Fruit fly (Drosophila melanogaster) whole organism: ENCODE measurements around the gene CG33770.

Experiments used
- CG8478 ChIP-seq: fragments of >200 bp; optimal IDR thresholded peaks from 2 replicates; lab custom pipeline; 2018; ENCODE audit warnings: inconsistent platforms
- Dll ChIP-seq: fragments of >200 bp; optimal IDR thresholded peaks from 2 replicates; lab custom pipeline; 2017
- EcR ChIP-seq, 2 experiments: fragments of >200 bp; optimal IDR thresholded peaks; 2 replicates each; lab custom pipeline; 2017; ENCODE audit warnings: missing biosample characterization in 2 of 2, missing genetic modification characterization in 2 of 2, missing genetic modification reagents in 2 of 2
- pan ChIP-seq: fragments of >200 bp; optimal IDR thresholded peaks from 2 replicates; lab custom pipeline; 2017
- psq ChIP-seq: fragments of >200 bp; optimal IDR thresholded peaks from 2 replicates; lab custom pipeline; 2017
- usp ChIP-seq: fragments of >200 bp; optimal IDR thresholded peaks from 2 replicates; lab custom pipeline; 2017; ENCODE audit warnings: missing biosample characterization, missing genetic modification characterization, mixed read lengths

Gene CG33770

DNA sequence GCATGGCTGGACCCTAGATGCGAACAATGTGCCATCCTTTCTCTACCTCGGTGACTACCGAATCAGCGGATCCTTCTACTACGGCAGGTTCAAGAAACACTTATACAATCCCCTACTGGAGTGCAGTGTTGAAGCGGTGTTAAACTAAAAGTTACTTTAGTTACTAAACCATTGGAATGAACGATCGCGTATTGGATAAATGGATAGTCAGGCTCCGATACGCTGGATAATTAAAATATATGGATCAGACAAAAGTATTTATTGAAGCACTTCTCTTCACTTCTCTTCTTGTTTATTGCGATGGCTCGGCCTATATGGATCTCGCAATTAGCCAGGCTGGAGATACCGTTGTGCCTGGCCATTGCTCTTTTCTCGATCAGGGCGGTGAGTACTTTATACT is at the start of gene CG33770:
TSS of gene CG33770 (plus strand) at position 301 of the 400 bp plus-strand sequence.
- no peak for TF ChIP-seq Dll
- TF ChIP-seq usp (GFP tag; lab: Kevin White, UChicago): no peak
- TF ChIP-seq pan (lab: Kevin White, UChicago): no peak
- no peak for TF ChIP-seq psq
- TF ChIP-seq EcR (GFP tag; optimal IDR thresholded peaks at IDR 0.05; lab: Kevin White, UChicago): no peak
- TF ChIP-seq CG8478 (lab: Kevin White, UChicago): no peak

DNA sequence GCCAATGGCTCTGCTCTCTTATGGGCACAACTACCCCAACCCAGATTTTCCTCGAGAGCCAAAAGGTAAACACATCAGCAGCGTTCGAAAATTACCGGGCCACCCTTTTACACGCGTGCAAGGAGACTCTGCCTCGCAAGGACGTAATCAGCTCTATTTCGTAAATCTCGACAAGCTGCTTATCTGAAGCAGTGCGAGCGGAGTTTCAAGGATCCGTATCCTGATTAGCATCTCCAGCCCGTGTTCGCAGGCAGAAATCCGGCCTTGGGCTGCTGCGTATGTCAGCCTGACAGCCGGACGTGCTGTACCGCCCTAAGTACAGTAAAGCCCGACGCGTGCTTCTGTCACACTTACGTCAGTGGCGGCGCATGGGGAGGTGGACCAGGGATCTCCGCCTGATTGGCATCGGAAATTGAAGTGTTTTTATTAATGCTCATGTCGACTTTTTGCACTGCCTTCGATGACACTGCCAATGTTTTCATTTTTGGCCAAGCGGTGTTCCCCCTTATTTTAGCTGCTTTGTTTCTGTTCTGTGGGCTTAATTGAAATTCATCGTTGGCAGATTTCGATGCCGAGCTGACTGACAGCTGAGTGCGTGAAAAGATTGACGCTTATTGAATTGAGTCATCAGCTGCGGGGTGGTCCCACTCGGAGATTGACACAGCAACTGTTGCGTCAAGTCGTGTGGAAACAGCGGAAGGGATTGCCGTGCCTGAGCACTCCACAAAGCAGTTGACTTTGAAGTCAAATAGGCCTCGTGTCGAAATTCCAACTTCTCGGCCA is 42.6 kb upstream of the CG33770 start, which contains the start of gene ND-B14.5AL:
TSS of gene ND-B14.5AL (plus strand) at position 733 of the 783 bp plus-strand sequence.
- TF ChIP-seq pan (lab: Kevin White, UChicago) (no peak), psq (no peak), EcR (GFP tag; optimal IDR thresholded peaks at IDR 0.05; lab: Kevin White, UChicago) (no peak), CG8478 (lab: Kevin White, UChicago) (no peak), usp (GFP tag; lab: Kevin White, UChicago) (no peak), Dll (no peak)

DNA sequence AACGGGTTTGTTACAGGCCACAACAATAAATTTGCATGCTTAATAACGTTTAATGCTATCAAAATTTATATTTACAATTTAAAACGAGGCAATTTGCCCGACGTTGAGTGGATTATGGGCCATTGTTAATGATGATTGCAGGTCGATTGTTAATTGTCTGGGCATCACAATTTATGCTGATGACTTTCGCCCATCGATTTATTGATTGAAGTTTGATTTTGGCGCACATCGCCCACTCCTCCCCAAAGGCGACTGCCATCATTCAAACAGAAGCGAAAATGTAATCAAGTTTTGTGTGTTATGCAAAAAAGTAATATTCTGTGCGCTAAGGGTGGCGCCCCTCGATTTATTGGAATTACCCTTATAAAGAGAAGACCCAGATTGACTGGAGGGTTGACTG is 41.4 kb upstream of the CG33770 start:
- TF ChIP-seq pan (lab: Kevin White, UChicago) (no peak), Dll (no peak), EcR (GFP tag; optimal IDR thresholded peaks at IDR 0.05; lab: Kevin White, UChicago) (no peak), psq (no peak), usp (GFP tag; lab: Kevin White, UChicago) (no peak), CG8478 (lab: Kevin White, UChicago) (no peak)

DNA sequence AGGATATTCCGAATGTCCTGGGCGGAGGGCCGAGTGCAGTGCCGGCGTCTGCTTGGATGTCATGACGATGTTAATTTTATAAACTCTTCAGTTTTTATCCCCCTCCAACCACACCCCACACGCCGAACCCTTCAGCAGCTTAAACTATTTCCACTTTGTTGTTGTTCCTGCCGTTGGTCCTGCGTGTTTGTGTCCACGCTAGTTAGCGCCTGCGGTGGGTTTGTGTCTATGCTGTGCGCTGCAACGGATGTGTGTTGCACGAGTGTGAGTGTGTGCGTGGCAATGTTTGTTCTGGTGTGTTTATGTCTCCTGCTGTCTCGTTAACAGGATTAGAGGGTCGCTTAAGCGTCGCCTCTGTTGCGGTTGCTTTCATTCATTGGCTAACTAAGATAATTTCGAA is 31.7 kb upstream of the CG33770 start:
- TF ChIP-seq usp (GFP tag; lab: Kevin White, UChicago) (no peak), psq (no peak), CG8478 (lab: Kevin White, UChicago) (no peak), pan (lab: Kevin White, UChicago) (no peak), EcR (GFP tag; optimal IDR thresholded peaks at IDR 0.05; lab: Kevin White, UChicago) (no peak), Dll (no peak)

DNA sequence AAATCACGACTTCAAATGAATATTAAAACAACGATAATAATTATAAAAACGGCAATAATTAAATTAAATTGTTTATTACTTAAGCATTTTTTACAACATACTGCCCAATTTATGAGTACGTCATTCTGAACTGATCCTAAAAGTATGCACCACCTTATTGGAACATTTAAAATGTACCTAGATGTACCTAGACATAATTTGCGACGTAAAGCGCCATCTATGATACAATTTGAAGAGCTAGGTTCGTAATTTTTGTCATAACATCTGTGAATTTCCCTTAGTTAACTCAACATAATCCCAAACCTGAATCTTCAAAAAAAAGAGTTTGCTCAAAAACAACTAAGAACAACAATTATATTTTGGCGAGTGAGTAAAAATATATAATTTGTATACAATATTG is 14.4 kb upstream of the CG33770 start:
- TF ChIP-seq Dll (no peak), EcR (GFP tag; optimal IDR thresholded peaks at IDR 0.05; lab: Kevin White, UChicago) (no peak), CG8478 (lab: Kevin White, UChicago) (no peak), psq (no peak)

DNA sequence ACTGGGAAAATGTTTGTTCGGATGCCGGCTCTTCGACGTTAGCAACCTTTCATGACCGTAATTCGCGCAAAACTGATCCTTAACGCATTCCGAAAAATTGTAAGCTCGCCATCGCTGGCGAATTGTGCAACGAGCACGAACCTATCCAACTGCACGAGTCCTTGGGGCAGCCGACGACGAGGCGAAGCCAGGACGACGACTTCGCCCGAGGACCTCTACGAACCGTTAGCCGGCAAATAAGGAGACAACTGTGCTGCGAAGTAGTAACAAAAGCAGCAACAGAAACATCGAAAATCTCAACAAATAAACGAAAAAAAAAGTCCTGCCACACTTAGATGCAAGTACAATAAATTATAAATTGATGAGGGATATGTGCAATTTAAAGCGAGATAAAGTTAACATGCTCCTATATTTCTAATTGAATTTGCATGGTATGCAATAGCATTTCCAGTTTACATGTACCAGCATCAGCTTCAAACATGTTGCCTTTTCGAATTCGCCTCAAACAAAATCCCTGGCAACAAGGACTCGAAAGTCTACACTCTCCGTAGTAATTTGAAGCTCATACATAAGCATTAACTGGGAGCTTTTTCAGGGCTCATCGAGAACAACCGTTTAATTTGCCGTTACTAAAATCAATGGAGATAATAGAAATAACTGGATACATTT is 10.5 kb upstream of the CG33770 start, which contains the start of gene CG14459:
TSS of gene CG14459 (minus strand) at position 51 of the 669 bp plus-strand sequence.
- TF ChIP-seq psq (no peak), pan (lab: Kevin White, UChicago) (no peak), CG8478 (lab: Kevin White, UChicago) (no peak), Dll (no peak), usp (GFP tag; lab: Kevin White, UChicago) (no peak), EcR (GFP tag; optimal IDR thresholded peaks at IDR 0.05; lab: Kevin White, UChicago) (no peak)

DNA sequence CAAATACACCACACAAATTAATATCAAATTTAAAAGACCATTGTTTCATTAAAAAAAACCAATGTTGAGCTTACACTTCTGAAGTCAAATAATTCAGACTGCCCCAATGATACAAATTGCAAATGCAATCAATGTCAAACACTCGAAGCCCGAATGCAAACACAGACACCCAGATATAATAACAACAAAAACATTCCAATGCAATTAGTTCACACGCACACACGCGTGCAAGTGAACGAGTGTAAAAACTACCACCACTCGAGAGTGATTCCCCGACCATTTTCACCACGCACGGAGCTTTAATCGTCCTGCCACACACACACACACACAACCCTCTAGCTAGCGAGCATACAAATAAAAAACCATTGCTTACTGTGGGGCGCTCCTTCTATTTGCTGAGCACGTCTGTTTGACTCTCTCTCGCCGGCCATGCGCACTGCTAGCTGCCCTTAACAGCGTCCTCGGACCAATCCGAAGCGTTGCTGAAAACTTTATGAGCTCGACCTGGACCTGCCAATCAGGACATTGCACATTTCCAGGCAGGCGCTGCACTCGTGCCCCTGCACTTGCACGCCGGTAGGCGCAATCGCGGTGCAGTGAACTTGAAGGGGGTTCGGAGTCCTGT is 6.1 kb upstream of the CG33770 start:
- TF ChIP-seq pan (lab: Kevin White, UChicago): no peak
- no peak for TF ChIP-seq Dll
- TF ChIP-seq psq: no peak
- no peak for TF ChIP-seq EcR (GFP tag; optimal IDR thresholded peaks at IDR 0.05; lab: Kevin White, UChicago)
- no peak for TF ChIP-seq CG8478 (lab: Kevin White, UChicago)
- TF ChIP-seq usp (GFP tag; lab: Kevin White, UChicago): no peak

DNA sequence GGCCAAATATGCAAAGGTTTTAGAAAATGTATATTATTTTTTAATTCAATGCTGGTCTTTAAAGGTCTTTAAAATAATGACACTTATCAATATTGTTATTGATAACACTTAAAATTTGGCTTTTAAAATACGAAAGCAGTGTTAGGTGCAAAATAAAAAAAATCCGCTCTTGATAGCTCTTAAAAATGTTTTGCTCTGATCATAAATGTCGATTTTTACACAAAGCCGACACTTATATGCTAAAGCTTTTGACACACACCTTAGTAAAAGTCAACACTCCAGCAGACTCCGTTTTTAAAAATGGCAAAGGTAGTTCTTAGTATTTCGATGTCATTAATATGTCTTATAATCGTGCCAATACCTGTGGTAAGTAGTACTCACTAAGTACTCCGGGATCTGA is 3.1 kb upstream of the CG33770 start, which contains the start of gene CG33766:
TSS of gene CG33766 (plus strand) at position 301 of the 400 bp plus-strand sequence.
- TF ChIP-seq Dll (no peak), usp (GFP tag; lab: Kevin White, UChicago) (no peak), pan (lab: Kevin White, UChicago) (no peak), EcR (GFP tag; optimal IDR thresholded peaks at IDR 0.05; lab: Kevin White, UChicago) (no peak)

DNA sequence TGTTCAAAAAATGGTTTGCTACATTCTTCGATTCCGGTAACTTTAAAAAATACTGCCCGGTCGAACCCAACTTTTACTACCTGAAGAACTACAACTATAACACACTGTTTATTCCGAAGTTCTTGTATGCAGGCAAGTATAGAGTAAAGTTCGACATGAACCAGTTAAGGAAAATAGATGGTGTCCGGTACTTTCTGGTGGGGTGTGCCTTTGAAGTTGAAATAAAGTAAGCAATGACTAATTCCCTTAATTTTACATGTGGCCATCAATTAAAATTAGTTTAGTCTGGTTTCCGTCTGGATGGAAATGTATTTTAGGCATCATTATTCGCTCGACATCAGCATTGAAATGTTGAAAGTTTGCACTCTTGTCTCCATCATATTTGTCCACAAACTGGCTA is 2.5 kb upstream of the CG33770 start, which contains the start of gene CG33767:
TSS of gene CG33767 (plus strand) at position 301 of the 400 bp plus-strand sequence.
- TF ChIP-seq CG8478 (lab: Kevin White, UChicago): no peak
- TF ChIP-seq Dll: no peak
- no peak for TF ChIP-seq usp (GFP tag; lab: Kevin White, UChicago)
- TF ChIP-seq pan (lab: Kevin White, UChicago): no peak
- TF ChIP-seq EcR (GFP tag; optimal IDR thresholded peaks at IDR 0.05; lab: Kevin White, UChicago): no peak
- TF ChIP-seq psq: no peak

DNA sequence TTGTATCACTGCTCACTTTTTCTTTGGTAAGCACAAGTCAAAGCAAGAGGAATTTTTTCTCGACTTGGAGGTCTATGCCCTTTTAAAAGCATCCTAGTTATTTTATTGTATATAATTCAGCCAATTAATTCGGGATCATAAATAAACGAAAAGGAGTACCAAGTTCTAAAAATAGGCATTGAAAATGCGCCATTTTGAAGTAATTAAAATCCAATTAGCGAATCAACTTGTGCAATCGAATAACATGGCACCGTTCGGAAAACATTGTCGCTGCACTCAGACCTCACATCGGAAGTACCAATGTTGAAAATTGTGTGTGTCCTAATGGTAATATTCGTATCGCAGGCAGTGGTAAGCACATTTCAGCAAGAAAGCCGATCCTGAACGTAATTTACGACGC is 1.6 kb upstream of the CG33770 start, which contains the start of gene CG33768:
TSS of gene CG33768 (plus strand) at position 301 of the 400 bp plus-strand sequence.
- no peak for TF ChIP-seq CG8478 (lab: Kevin White, UChicago)
- no peak for TF ChIP-seq EcR (GFP tag; optimal IDR thresholded peaks at IDR 0.05; lab: Kevin White, UChicago)
- TF ChIP-seq pan (lab: Kevin White, UChicago): no peak
- TF ChIP-seq Dll: no peak

DNA sequence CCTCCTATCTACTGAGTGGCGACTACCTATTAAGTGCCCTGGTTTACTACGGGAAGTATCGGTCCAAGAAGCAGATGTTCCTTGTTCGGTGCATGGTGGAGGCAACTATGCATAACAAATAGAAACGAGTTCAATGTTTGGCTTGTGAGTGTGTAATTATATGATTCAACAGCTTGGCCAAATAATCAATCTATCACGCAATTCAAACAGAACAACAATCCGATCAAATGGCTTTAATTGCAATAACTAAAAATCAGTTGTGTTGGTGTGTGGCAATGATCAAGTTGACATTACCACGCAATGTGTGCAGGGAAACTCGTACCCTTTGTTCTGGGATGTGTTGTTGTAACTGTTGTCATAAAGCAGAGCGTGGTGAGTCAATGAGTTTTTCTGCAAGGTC is 845 bp upstream of the CG33770 start, which contains the start of gene CG33769:
TSS of gene CG33769 (plus strand) at position 301 of the 400 bp plus-strand sequence.
- TF ChIP-seq EcR (GFP tag; optimal IDR thresholded peaks at IDR 0.05; lab: Kevin White, UChicago) (no peak), psq (no peak), Dll (no peak), usp (GFP tag; lab: Kevin White, UChicago) (no peak), CG8478 (lab: Kevin White, UChicago) (no peak), pan (lab: Kevin White, UChicago) (no peak)
